Fruit fly (Drosophila melanogaster) whole organism, pupa: Measurements from ENCODE around the gene Fur1.

Source experiments
- CG13204 ChIP-seq: fragments of 200-800 bp; sonication (Bioruptor generic); optimal IDR thresholded peaks from 2 replicates; lab custom pipeline; 2018; ENCODE audit warnings: missing biosample characterization, mild to moderate bottlenecking, missing genetic modification characterization, moderate library complexity
- CG32121 ChIP-seq: fragments of 200-800 bp; sonication (Bioruptor generic); IDR thresholded peaks from 2 replicates; pipeline ENCODE4 v1.3.6; 2022; ENCODE audit warnings: missing biosample characterization, missing genetic modification characterization
- EcR ChIP-seq: fragments of 200-800 bp; sonication (Bioruptor generic); optimal IDR thresholded peaks from 3 replicates; lab custom pipeline; 2019; ENCODE audit warnings: missing biosample characterization, missing genetic modification characterization, mild to moderate bottlenecking, moderate library complexity, missing genetic modification reagents

DNA sequence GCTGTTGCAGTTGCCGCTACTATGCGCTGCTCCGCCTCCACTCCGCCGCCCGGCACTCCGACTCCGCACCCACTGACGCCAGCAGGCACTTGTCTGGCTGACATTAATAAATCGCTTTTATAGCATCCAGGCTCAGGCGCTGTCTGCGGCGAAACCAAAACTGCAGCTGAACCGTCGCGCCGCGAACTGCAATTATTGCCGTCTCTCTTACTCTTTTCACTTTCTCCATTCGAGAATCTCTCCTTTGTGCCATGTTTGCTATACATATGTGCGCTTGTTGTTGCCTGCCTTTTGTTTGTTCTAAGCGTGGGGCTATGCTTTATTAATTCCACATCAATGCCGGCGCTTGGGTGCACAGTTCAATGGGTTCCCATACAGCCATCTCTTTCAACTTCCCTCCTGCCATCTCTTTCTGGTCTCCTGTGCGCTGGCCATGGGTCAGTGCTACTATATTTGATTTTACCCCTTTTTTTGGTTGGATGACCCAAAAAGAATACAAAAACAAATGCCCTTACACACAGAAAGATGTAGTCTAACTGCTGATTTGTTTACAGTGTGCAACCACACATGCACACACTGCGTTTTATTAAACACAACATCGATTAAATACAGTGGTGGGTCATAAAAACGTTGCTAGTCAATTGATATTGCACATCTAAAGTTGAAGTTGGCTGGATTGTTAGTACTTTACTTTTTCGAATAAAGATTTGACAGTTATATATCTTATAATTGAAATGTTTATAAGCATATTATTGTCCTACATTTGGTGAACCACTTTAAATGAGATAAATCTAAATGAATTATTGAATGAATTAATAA, 26.2 kb downstream of the Fur1 start:
- TF ChIP-seq CG13204 (GFP tag; lab: Kevin White, UChicago) (peak; percentile 82), EcR (GFP tag; lab: Kevin White, UChicago) (no peak), CG32121 (GFP tag; lab: Robert Waterston, UW) (no peak)
